Fruit fly (Drosophila melanogaster): ENCODE measurements around the gene Cpr66Cb.

DNA sequence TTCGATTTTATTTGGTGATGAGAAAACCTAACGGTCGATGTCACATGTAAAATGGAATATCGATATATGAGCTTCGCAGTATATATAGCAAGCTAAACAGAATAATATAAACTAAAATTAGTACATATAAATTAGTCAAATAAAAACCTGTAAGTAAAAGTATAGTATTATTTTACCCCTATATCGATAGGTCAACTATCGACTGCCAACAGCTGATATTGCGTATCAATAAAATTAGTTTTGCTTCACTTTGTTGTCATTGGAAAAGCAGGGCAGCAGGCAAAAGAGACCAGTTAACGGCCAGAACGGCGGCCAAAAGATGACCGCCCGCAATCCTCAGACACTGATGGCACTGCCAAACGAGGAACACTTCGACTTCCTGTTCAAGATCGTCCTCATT, 39.5 kb upstream of the Cpr66Cb start, which contains the start of gene Rab19:
- TF ChIP-seq CG8478 (optimal IDR thresholded peaks at IDR 0.05) = no peak
- no peak for TF ChIP-seq CTCF (optimal IDR thresholded peaks at IDR 0.05)
